Worm (Caenorhabditis elegans) whole organism, late embryonic: ENCODE measurements around the gene ZC13.10.
A peak's percentile ranks its signal among the peaks of the same experiment; 100 is the strongest.

Experiments used
- C08G9.2 ChIP-seq: sonication (generic microtip); optimal IDR thresholded peaks from 2 replicates; lab custom pipeline; 2016; ENCODE audit warnings: mild to moderate bottlenecking, missing genetic modification characterization, moderate library complexity, missing compliant biosample characterization
- C38D4.7 ChIP-seq: fragments of 200-800 bp; sonication (Bioruptor generic); optimal IDR thresholded peaks from 2 replicates; lab custom pipeline; 2018; ENCODE audit warnings: mild to moderate bottlenecking, missing genetic modification characterization, moderate library complexity, missing compliant biosample characterization
- K02D7.2 ChIP-seq: sonication (generic microtip); optimal IDR thresholded peaks from 2 replicates; lab custom pipeline; 2017; ENCODE audit warnings: mild to moderate bottlenecking, missing genetic modification characterization, missing compliant biosample characterization
- ahr-1 ChIP-seq: sonication (generic microtip); optimal IDR thresholded peaks from 2 replicates; lab custom pipeline; 2016; ENCODE audit warnings: missing genetic modification characterization, missing compliant biosample characterization
- ama-1 ChIP-seq: fragments of 150-350 bp; optimal IDR thresholded peaks from 2 replicates; lab custom pipeline; 2014
- ceh-2 ChIP-seq: sonication (generic microtip); optimal IDR thresholded peaks from 2 replicates; lab custom pipeline; 2016; ENCODE audit warnings: missing genotype, missing genetic modification characterization, missing compliant biosample characterization
- ceh-34 ChIP-seq: sonication (generic microtip); optimal IDR thresholded peaks from 2 replicates; lab custom pipeline; 2016; ENCODE audit warnings: mild to moderate bottlenecking, missing genetic modification characterization, missing compliant biosample characterization
- ceh-45 ChIP-seq: fragments of 200-800 bp; sonication (Bioruptor generic); IDR thresholded peaks from 2 replicates; pipeline ENCODE4 v1.3.6; 2022; ENCODE audit warnings: missing genetic modification reagents, missing genetic modification characterization, missing compliant biosample characterization
- ceh-48 ChIP-seq: sonication (generic microtip); optimal IDR thresholded peaks from 2 replicates; lab custom pipeline; 2016; ENCODE audit warnings: missing genetic modification characterization, inconsistent platforms, missing compliant biosample characterization
- ceh-6 ChIP-seq: fragments of 200-800 bp; sonication (Bioruptor generic); optimal IDR thresholded peaks from 2 replicates; lab custom pipeline; 2018; ENCODE audit warnings: mild to moderate bottlenecking, missing genetic modification characterization, missing compliant biosample characterization
- dmd-4 ChIP-seq: sonication (generic microtip); optimal IDR thresholded peaks from 2 replicates; lab custom pipeline; 2016; ENCODE audit warnings: borderline replicate concordance, missing genetic modification characterization, missing compliant biosample characterization
- dve-1 ChIP-seq: sonication (generic microtip); optimal IDR thresholded peaks from 2 replicates; lab custom pipeline; 2017; ENCODE audit warnings: antibody characterized with exemption, mild to moderate bottlenecking, missing genetic modification characterization, missing compliant biosample characterization
- elt-2 ChIP-seq: sonication (generic microtip); optimal IDR thresholded peaks from 2 replicates; lab custom pipeline; 2016; ENCODE audit warnings: missing genetic modification reagents, missing genetic modification characterization, missing compliant biosample characterization
- elt-4 ChIP-seq: sonication (generic microtip); optimal IDR thresholded peaks from 2 replicates; lab custom pipeline; 2016; ENCODE audit warnings: missing genetic modification characterization, missing compliant biosample characterization
- fax-1 ChIP-seq: sonication (generic microtip); optimal IDR thresholded peaks from 2 replicates; lab custom pipeline; 2016; ENCODE audit warnings: missing genotype, missing genetic modification characterization, missing compliant biosample characterization
- fkh-10 ChIP-seq: fragments of 150-350 bp; optimal IDR thresholded peaks from 2 replicates; lab custom pipeline; 2014; ENCODE audit warnings: missing biosample characterization, missing genetic modification reagents, missing genetic modification characterization
- fkh-6 ChIP-seq: sonication (generic microtip); optimal IDR thresholded peaks from 2 replicates; lab custom pipeline; 2016; ENCODE audit warnings: missing genetic modification characterization, missing compliant biosample characterization
- hlh-13 ChIP-seq: fragments of 200-800 bp; sonication (Bioruptor generic); optimal IDR thresholded peaks from 2 replicates; lab custom pipeline; 2018; ENCODE audit warnings: mild to moderate bottlenecking, missing genetic modification characterization, missing compliant biosample characterization
- hlh-15 ChIP-seq: sonication (generic microtip); optimal IDR thresholded peaks from 2 replicates; lab custom pipeline; 2016; ENCODE audit warnings: missing genetic modification characterization, missing compliant biosample characterization
- lim-6 ChIP-seq: sonication (generic microtip); optimal IDR thresholded peaks from 2 replicates; lab custom pipeline; 2016; ENCODE audit warnings: missing genetic modification characterization, missing compliant biosample characterization
- madf-2 ChIP-seq: sonication (generic microtip); optimal IDR thresholded peaks from 2 replicates; lab custom pipeline; 2017; ENCODE audit warnings: missing genetic modification characterization, missing compliant biosample characterization
- nfya-1 ChIP-seq: sonication (generic microtip); optimal IDR thresholded peaks from 2 replicates; lab custom pipeline; 2017; ENCODE audit warnings: missing genetic modification characterization, mild to moderate bottlenecking, missing compliant biosample characterization, antibody characterized with exemption, moderate library complexity
- odd-2 ChIP-seq: sonication (generic microtip); optimal IDR thresholded peaks from 2 replicates; lab custom pipeline; 2017; ENCODE audit warnings: antibody characterized with exemption, mild to moderate bottlenecking, missing genetic modification characterization, missing compliant biosample characterization
- pat-9 ChIP-seq: fragments of 200-800 bp; sonication (Bioruptor generic); optimal IDR thresholded peaks from 2 replicates; lab custom pipeline; 2018; ENCODE audit warnings: mild to moderate bottlenecking, missing genetic modification characterization, moderate library complexity, missing compliant biosample characterization
- pax-1 ChIP-seq: fragments of 150-350 bp; optimal IDR thresholded peaks from 2 replicates; lab custom pipeline; 2014; ENCODE audit warnings: missing biosample characterization, missing genetic modification characterization
- pha-4 ChIP-seq: fragments of 150-350 bp; optimal IDR thresholded peaks from 2 replicates; lab custom pipeline; 2018; ENCODE audit warnings: missing biosample characterization, missing genetic modification reagents, missing genetic modification characterization
- ref-2 ChIP-seq: sonication (generic microtip); optimal IDR thresholded peaks from 2 replicates; lab custom pipeline; 2016; ENCODE audit warnings: missing genetic modification characterization, missing compliant biosample characterization
- sdc-2 ChIP-seq: sonication (generic microtip); optimal IDR thresholded peaks from 2 replicates; lab custom pipeline; 2016; ENCODE audit warnings: missing genotype, missing genetic modification characterization, missing compliant biosample characterization
- sox-2 ChIP-seq: fragments of 200-800 bp; sonication (Bioruptor generic); IDR thresholded peaks from 2 replicates; pipeline ENCODE4 v1.3.6; 2022; ENCODE audit warnings: missing genetic modification reagents, missing genetic modification characterization, missing compliant biosample characterization
- sox-4 ChIP-seq: sonication (generic microtip); optimal IDR thresholded peaks from 2 replicates; lab custom pipeline; 2017; ENCODE audit warnings: mild to moderate bottlenecking, missing genetic modification characterization, inconsistent platforms, missing compliant biosample characterization
- tbx-7 ChIP-seq: sonication (generic microtip); optimal IDR thresholded peaks from 2 replicates; lab custom pipeline; 2016; ENCODE audit warnings: missing genotype, missing genetic modification characterization, missing compliant biosample characterization
- ttx-3 ChIP-seq: sonication (generic microtip); optimal IDR thresholded peaks from 2 replicates; lab custom pipeline; 2016; ENCODE audit warnings: missing genetic modification reagents, missing genetic modification characterization, missing compliant biosample characterization
- unc-42 ChIP-seq: sonication (generic microtip); optimal IDR thresholded peaks from 2 replicates; lab custom pipeline; 2016; ENCODE audit warnings: missing genotype, missing genetic modification characterization, missing compliant biosample characterization
- zip-5 ChIP-seq: sonication (generic microtip); optimal IDR thresholded peaks from 2 replicates; lab custom pipeline; 2016; ENCODE audit warnings: missing genetic modification characterization, missing compliant biosample characterization
- ztf-16 ChIP-seq: sonication (generic microtip); optimal IDR thresholded peaks from 2 replicates; lab custom pipeline; 2017; ENCODE audit warnings: missing genetic modification characterization, missing compliant biosample characterization

ZC13.10 gene

ce11 chrX:912990-913389, 10.6 kb upstream of the ZC13.10 start, which contains the start of gene F35H12.6:
Gene F35H12.6, plus strand, starts transcription at chrX:913290.
- TF ChIP-seq zip-5 (no peak), ceh-34 (tag; lab: Kevin White, UChicago) (no peak), K02D7.2 (no peak), ahr-1 (tag; lab: Kevin White, UChicago) (no peak), nfya-1 (tag; lab: Kevin White, UChicago) (no peak), ceh-6 (no peak), fkh-6 (tag; lab: Kevin White, UChicago) (no peak), fax-1 (no peak), C08G9.2 (tag; lab: Kevin White, UChicago) (no peak), sdc-2 (tag; lab: Kevin White, UChicago) (no peak), C38D4.7 (GFP tag; lab: Kevin White, UChicago) (no peak), sox-2 (GFP tag; lab: Robert Waterston, UW) (no peak), ceh-45 (GFP tag; lab: Robert Waterston, UW) (no peak), ref-2 (tag; lab: Kevin White, UChicago) (no peak), dmd-4 (no peak), hlh-13 (no peak), ttx-3 (tag; lab: Kevin White, UChicago) (no peak), sox-4 (tag; lab: Kevin White, UChicago) (no peak), fkh-10 (GFP tag; lab: Kevin White, UChicago) (no peak)

ce11 chrX:912564-912963, 10.2 kb upstream of the ZC13.10 start:
- TF ChIP-seq ttx-3 (tag; lab: Kevin White, UChicago) (no peak), sdc-2 (tag; lab: Kevin White, UChicago) (no peak), tbx-7 (tag; lab: Kevin White, UChicago) (no peak), dve-1 (tag; lab: Kevin White, UChicago) (no peak)

DNA sequence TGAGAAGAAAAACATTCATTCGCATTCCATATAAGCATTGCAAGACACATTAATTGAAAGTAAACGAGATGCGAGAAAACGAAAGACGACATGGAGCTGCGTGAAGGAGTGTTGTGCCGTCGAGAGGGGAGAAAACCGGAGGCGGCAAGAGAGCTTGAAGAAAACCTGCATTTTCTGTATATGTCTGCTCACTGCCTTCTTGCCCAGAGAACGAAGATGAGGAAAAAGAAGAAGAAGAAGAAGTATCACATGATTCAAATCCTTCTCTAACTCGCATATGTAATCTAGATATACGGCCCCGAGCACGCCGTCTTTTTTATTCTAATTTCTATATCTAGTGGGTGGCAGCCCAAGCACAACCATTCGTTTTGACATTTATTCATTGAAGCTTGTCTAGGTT, 7.9 kb upstream of the ZC13.10 start:
- TF ChIP-seq unc-42 (tag; lab: Kevin White, UChicago) (peak; percentile 37), elt-4 (tag; lab: Kevin White, UChicago) (no peak), pat-9 (tag; lab: Kevin White, UChicago) (no peak)

ce11 chrX:897948-898347, 4.5 kb downstream of the ZC13.10 start, which contains the start of gene mab-7:
Gene mab-7, minus strand, starts transcription at chrX:898048.
- no peak for TF ChIP-seq pax-1 (tag; lab: Kevin White, UChicago)
- TF ChIP-seq odd-2: no peak
- TF ChIP-seq nfya-1 (tag; lab: Kevin White, UChicago): no peak
- no peak for TF ChIP-seq lim-6
- TF ChIP-seq ama-1 (lab: Kevin White, UChicago): no peak
- no peak for TF ChIP-seq madf-2 (tag; lab: Kevin White, UChicago)
- no peak for TF ChIP-seq hlh-15 (tag; lab: Kevin White, UChicago)
- TF ChIP-seq dve-1 (tag; lab: Kevin White, UChicago): no peak

DNA sequence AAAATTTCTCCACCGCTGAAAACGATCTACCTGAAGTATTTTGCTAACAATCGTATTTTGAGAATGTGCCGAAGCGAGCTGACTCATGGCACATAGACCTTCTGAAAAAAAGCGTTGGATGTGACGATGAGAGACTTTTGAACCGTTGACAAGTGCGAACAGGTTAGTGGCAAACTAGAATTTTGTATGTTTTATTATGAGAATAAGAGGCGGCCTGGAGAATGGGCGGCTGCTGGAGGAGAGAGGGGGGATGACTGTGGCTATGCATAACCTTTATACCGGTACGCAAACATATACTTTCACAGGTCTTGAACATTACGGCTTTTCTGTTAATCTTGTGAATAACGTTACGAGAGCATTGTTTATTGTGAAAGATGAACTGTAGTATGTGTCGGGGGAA, 14.1 kb downstream of the ZC13.10 start, which contains the start of gene mam-1:
Gene mam-1, minus strand, starts transcription at position 101 of the 400 bp plus-strand sequence.
- TF ChIP-seq nfya-1 (tag; lab: Kevin White, UChicago) (no peak), dmd-4 (no peak), ceh-48 (tag; lab: Kevin White, UChicago) (no peak), ztf-16 (tag; lab: Kevin White, UChicago) (no peak), ceh-2 (no peak), hlh-13 (no peak), pax-1 (tag; lab: Kevin White, UChicago) (no peak), pha-4 (tag; lab: Kevin White, UChicago) (no peak), fkh-10 (GFP tag; lab: Kevin White, UChicago) (no peak), C08G9.2 (tag; lab: Kevin White, UChicago) (no peak), elt-2 (tag; lab: Kevin White, UChicago) (no peak)
